Fruit fly (Drosophila melanogaster) whole organism, embryonic: ENCODE measurements around the gene Rtc1.

Experiments used
- Adf1 ChIP-seq: fragments of 200-800 bp; sonication (Bioruptor generic); IDR thresholded peaks from 2 replicates; pipeline ENCODE4 v1.3.6; 2022; ENCODE audit warnings: missing biosample characterization, missing genetic modification characterization
- Atf-2 ChIP-seq: fragments of 200-800 bp; sonication (Bioruptor generic); optimal IDR thresholded peaks from 2 replicates; lab custom pipeline; 2016; ENCODE audit warnings: missing biosample characterization, missing genetic modification characterization
- B-H2 ChIP-seq: fragments of 200-800 bp; sonication (Bioruptor generic); optimal IDR thresholded peaks from 2 replicates; lab custom pipeline; 2018; ENCODE audit warnings: missing biosample characterization, mild to moderate bottlenecking, missing genetic modification characterization
- CG11696 ChIP-seq: fragments of 200-800 bp; sonication (Bioruptor generic); IDR thresholded peaks from 2 replicates; pipeline ENCODE4 v1.3.6; 2022; ENCODE audit warnings: missing biosample characterization, missing genetic modification characterization
- CG12104 ChIP-seq: fragments of 200-800 bp; sonication (Bioruptor generic); optimal IDR thresholded peaks from 3 replicates; lab custom pipeline; 2016; ENCODE audit warnings: missing biosample characterization, missing genetic modification characterization
- CG12299 ChIP-seq: fragments of 200-800 bp; sonication (Bioruptor generic); optimal IDR thresholded peaks from 2 replicates; lab custom pipeline; 2018; ENCODE audit warnings: missing biosample characterization, mild to moderate bottlenecking, missing genetic modification characterization
- CG14441 ChIP-seq: fragments of 200-800 bp; sonication (Bioruptor generic); IDR thresholded peaks from 2 replicates; pipeline ENCODE4 v1.3.6; 2022; ENCODE audit warnings: missing biosample characterization, missing genetic modification characterization
- CG18619 ChIP-seq: fragments of 200-800 bp; sonication (Bioruptor generic); optimal IDR thresholded peaks from 3 replicates; lab custom pipeline; 2017; ENCODE audit warnings: missing biosample characterization, mild to moderate bottlenecking, missing genetic modification characterization
- CG2875 ChIP-seq: fragments of 200-800 bp; sonication (Bioruptor generic); optimal IDR thresholded peaks from 2 replicates; lab custom pipeline; 2017; ENCODE audit warnings: missing biosample characterization, mild to moderate bottlenecking, missing genetic modification characterization, missing genetic modification reagents
- CG31224 ChIP-seq: fragments of 200-800 bp; sonication (Bioruptor generic); IDR thresholded peaks from 2 replicates; pipeline ENCODE4 v1.3.6; 2022; ENCODE audit warnings: missing biosample characterization, missing genetic modification characterization
- CG3163 ChIP-seq: fragments of 200-800 bp; sonication (Bioruptor generic); optimal IDR thresholded peaks from 3 replicates; lab custom pipeline; 2016; ENCODE audit warnings: missing biosample characterization, missing genetic modification characterization
- CG32532 ChIP-seq: fragments of 200-800 bp; sonication (Bioruptor generic); IDR thresholded peaks from 2 replicates; pipeline ENCODE4 v1.3.6; 2022; ENCODE audit warnings: missing biosample characterization, missing genetic modification characterization
- CG34422 ChIP-seq: fragments of 200-800 bp; sonication (Bioruptor generic); IDR thresholded peaks from 3 replicates; pipeline ENCODE4 v1.3.6; 2022; ENCODE audit warnings: missing biosample characterization, missing genetic modification characterization
- CG3847 ChIP-seq: fragments of 200-800 bp; sonication (Bioruptor generic); IDR thresholded peaks from 2 replicates; pipeline ENCODE4 v1.3.6; 2022; ENCODE audit warnings: missing biosample characterization, missing genetic modification characterization
- CG42726 ChIP-seq: fragments of 200-800 bp; sonication (Bioruptor generic); IDR thresholded peaks from 2 replicates; pipeline ENCODE4 v1.3.6; 2022; ENCODE audit warnings: missing biosample characterization, missing genetic modification characterization; ENCODE audit not compliant: partially characterized antibody
- CG4854 ChIP-seq: fragments of 200-800 bp; sonication (Bioruptor generic); optimal IDR thresholded peaks from 2 replicates; lab custom pipeline; 2016; ENCODE audit warnings: missing biosample characterization, missing genetic modification characterization, inconsistent platforms
- CG5180 ChIP-seq: fragments of 200-800 bp; sonication (Bioruptor generic); optimal IDR thresholded peaks from 3 replicates; lab custom pipeline; 2017; ENCODE audit warnings: missing biosample characterization, missing genetic modification characterization, mild to moderate bottlenecking, moderate library complexity, missing genetic modification reagents
- CG5245 ChIP-seq: fragments of 200-800 bp; sonication (Bioruptor generic); optimal IDR thresholded peaks from 3 replicates; lab custom pipeline; 2016; ENCODE audit warnings: missing biosample characterization, missing genetic modification characterization
- CG6272 ChIP-seq: fragments of 200-800 bp; sonication (Bioruptor generic); IDR thresholded peaks from 2 replicates; pipeline ENCODE4 v1.3.6; 2022; ENCODE audit warnings: missing biosample characterization, missing genetic modification characterization
- CG7745 ChIP-seq: fragments of 200-800 bp; sonication (Bioruptor generic); optimal IDR thresholded peaks from 2 replicates; lab custom pipeline; 2018; ENCODE audit warnings: missing biosample characterization, mild to moderate bottlenecking, missing genetic modification characterization, moderate library complexity
- CG8281 ChIP-seq: fragments of 200-800 bp; sonication (Bioruptor generic); optimal IDR thresholded peaks from 2 replicates; lab custom pipeline; 2018; ENCODE audit warnings: missing biosample characterization, mild to moderate bottlenecking, missing genetic modification characterization, moderate library complexity
- CG9215 ChIP-seq: fragments of 200-800 bp; sonication (Bioruptor generic); IDR thresholded peaks from 2 replicates; pipeline ENCODE4 v1.3.6; 2022; ENCODE audit warnings: missing biosample characterization, missing genetic modification characterization
- CG9932 ChIP-seq: fragments of 200-800 bp; sonication (Bioruptor generic); IDR thresholded peaks from 2 replicates; pipeline ENCODE4 v1.3.6; 2022; ENCODE audit warnings: missing biosample characterization, missing genetic modification characterization
- Camta ChIP-seq: fragments of 200-800 bp; sonication (Bioruptor generic); optimal IDR thresholded peaks from 2 replicates; lab custom pipeline; 2016; ENCODE audit warnings: missing biosample characterization, missing genetic modification characterization
- Dek ChIP-seq: fragments of 200-800 bp; sonication (Bioruptor generic); optimal IDR thresholded peaks from 3 replicates; lab custom pipeline; 2019; ENCODE audit warnings: missing biosample characterization, mild to moderate bottlenecking, missing genetic modification characterization, moderate library complexity
- GATAe ChIP-seq: fragments of 200-800 bp; sonication (Bioruptor generic); conservative IDR thresholded peaks from 2 replicates; pipeline ENCODE4 v1.3.6; 2022; ENCODE audit warnings: missing biosample characterization, missing genetic modification characterization
- HHEX ChIP-seq: fragments of 200-800 bp; sonication (Bioruptor generic); optimal IDR thresholded peaks from 3 replicates; lab custom pipeline; 2017; ENCODE audit warnings: missing biosample characterization, mild to moderate bottlenecking, missing genetic modification characterization, missing genetic modification reagents
- Hr51 ChIP-seq, 2 experiments: fragments of 200-800 bp; sonication (Bioruptor generic); optimal IDR thresholded peaks; 2 replicates in 1 of 2; 3 replicates in 1 of 2; lab custom pipeline; 2016 to 2018; ENCODE audit warnings: missing biosample characterization in 2 of 2, missing genetic modification characterization in 2 of 2, mild to moderate bottlenecking in 1 of 2, moderate library complexity in 1 of 2
- NC2α ChIP-seq: fragments of 200-800 bp; sonication (Bioruptor generic); optimal IDR thresholded peaks from 2 replicates; lab custom pipeline; 2016; ENCODE audit warnings: missing biosample characterization, missing genetic modification characterization
- PHDP ChIP-seq: fragments of 200-800 bp; sonication (Bioruptor generic); optimal IDR thresholded peaks from 3 replicates; lab custom pipeline; 2018; ENCODE audit warnings: missing biosample characterization, mild to moderate bottlenecking, missing genetic modification characterization, moderate library complexity
- Pdp1 ChIP-seq, 2 experiments: fragments of 200-800 bp; sonication (Bioruptor generic); optimal IDR thresholded peaks; 3 replicates each; lab custom pipeline; 2016; ENCODE audit warnings: missing biosample characterization in 2 of 2, missing genetic modification characterization in 2 of 2, mild to moderate bottlenecking in 1 of 2, moderate library complexity in 1 of 2
- Sin3A ChIP-seq: fragments of >200 bp; optimal IDR thresholded peaks from 2 replicates; lab custom pipeline; 2018
- Sry-δ ChIP-seq: fragments of 200-800 bp; sonication (Bioruptor generic); optimal IDR thresholded peaks from 2 replicates; lab custom pipeline; 2016; ENCODE audit warnings: missing biosample characterization, missing genetic modification characterization
- bcd ChIP-seq: fragments of 200-800 bp; sonication (Bioruptor generic); optimal IDR thresholded peaks from 2 replicates; lab custom pipeline; 2017; ENCODE audit warnings: missing biosample characterization, mild to moderate bottlenecking, missing genetic modification characterization
- chinmo ChIP-seq: fragments of 200-800 bp; sonication (Bioruptor generic); IDR thresholded peaks from 4 replicates; pipeline ENCODE4 v1.3.6; 2022; ENCODE audit warnings: missing biosample characterization, missing genetic modification characterization; ENCODE audit not compliant: partially characterized antibody
- dmrt99B ChIP-seq: fragments of 200-800 bp; sonication (Bioruptor generic); optimal IDR thresholded peaks from 2 replicates; lab custom pipeline; 2018; ENCODE audit warnings: missing biosample characterization, mild to moderate bottlenecking, missing genetic modification characterization, moderate library complexity
- gem ChIP-seq: fragments of 200-800 bp; sonication (Bioruptor generic); optimal IDR thresholded peaks from 2 replicates; lab custom pipeline; 2019; ENCODE audit warnings: missing biosample characterization, mild to moderate bottlenecking, missing genetic modification characterization, moderate library complexity
- gsb-n ChIP-seq: fragments of 200-800 bp; sonication (Bioruptor generic); optimal IDR thresholded peaks from 3 replicates; lab custom pipeline; 2018; ENCODE audit warnings: missing biosample characterization, mild to moderate bottlenecking, missing genetic modification characterization
- hkb ChIP-seq, 2 experiments: fragments of 200-800 bp in 1 of 2; fragments of >200 bp in 1 of 2; sonication (Bioruptor generic) in 1 of 2; IDR thresholded peaks in 1 of 2; optimal IDR thresholded peaks in 1 of 2; 2 replicates each; pipeline versions ENCODE4 v1.3.6 to Lab custom; 2017 to 2022; ENCODE audit warnings: missing biosample characterization in 1 of 2, missing genetic modification characterization in 1 of 2
- nerfin-2 ChIP-seq: fragments of 200-800 bp; sonication (Bioruptor generic); IDR thresholded peaks from 2 replicates; pipeline ENCODE4 v1.3.6; 2022; ENCODE audit warnings: missing biosample characterization, missing genetic modification characterization; ENCODE audit not compliant: partially characterized antibody
- pnt ChIP-seq: fragments of 200-800 bp; sonication (Bioruptor generic); optimal IDR thresholded peaks from 3 replicates; lab custom pipeline; 2016; ENCODE audit warnings: missing biosample characterization, missing genetic modification characterization
- psq ChIP-seq: fragments of 200-800 bp; sonication (Bioruptor generic); optimal IDR thresholded peaks from 2 replicates; lab custom pipeline; 2017; ENCODE audit warnings: missing biosample characterization, missing genetic modification characterization
- ranshi ChIP-seq: fragments of 200-800 bp; sonication (Bioruptor generic); IDR thresholded peaks from 2 replicates; pipeline ENCODE4 v1.3.6; 2022; ENCODE audit warnings: missing biosample characterization, missing genetic modification characterization
- schlank ChIP-seq: fragments of 200-800 bp; sonication (Bioruptor generic); optimal IDR thresholded peaks from 2 replicates; lab custom pipeline; 2018; ENCODE audit warnings: missing biosample characterization, mild to moderate bottlenecking, missing genetic modification characterization
- sob ChIP-seq: fragments of 200-800 bp; sonication (Bioruptor generic); IDR thresholded peaks from 2 replicates; pipeline ENCODE4 v1.3.6; 2022; ENCODE audit warnings: missing biosample characterization, missing genetic modification characterization
- stc ChIP-seq: fragments of 200-800 bp; sonication (Bioruptor generic); IDR thresholded peaks from 2 replicates; pipeline ENCODE4 v1.3.6; 2022; ENCODE audit warnings: missing biosample characterization, missing genetic modification characterization
- tin ChIP-seq: fragments of 200-800 bp; sonication (Bioruptor generic); optimal IDR thresholded peaks from 3 replicates; lab custom pipeline; 2016; ENCODE audit warnings: missing biosample characterization, missing genetic modification characterization
- zfh2 ChIP-seq: fragments of 200-800 bp; sonication (Bioruptor generic); optimal IDR thresholded peaks from 2 replicates; lab custom pipeline; 2016; ENCODE audit warnings: missing biosample characterization, missing genetic modification characterization

The Rtc1 gene

dm6 chrX:13748906-13749872 is 7.8 kb upstream of the Rtc1 start (continued):
- peak; percentile 61 for TF ChIP-seq CG14441 (GFP tag; lab: Robert Waterston, UW)
- TF ChIP-seq gem (tag; lab: Kevin White, UChicago) = peak; percentile 87
- TF ChIP-seq Dek = peak; percentile 66
- no peak for TF ChIP-seq hkb (optimal IDR thresholded peaks at IDR 0.05; lab: Kevin White, UChicago)
- peak; percentile 78 for TF ChIP-seq hkb (GFP tag; IDR thresholded peaks at IDR 0.05; lab: Robert Waterston, UW)
- TF ChIP-seq HHEX (GFP tag; lab: Kevin White, UChicago) = peak; percentile 54
- TF ChIP-seq CG3163 (GFP tag; lab: Kevin White, UChicago) = no peak
- TF ChIP-seq CG5245 = no peak
- peak in 1 of 2 experiments; percentile 14 for TF ChIP-seq Pdp1 (GFP tag; optimal IDR thresholded peaks at IDR 0.05; lab: Kevin White, UChicago)
- TF ChIP-seq dmrt99B (tag; lab: Kevin White, UChicago) = peak; percentile 81
- TF ChIP-seq CG34422 (GFP tag; lab: Robert Waterston, UW) = peak; percentile 71; the same call in 1 of the 3 replicates
- TF ChIP-seq bcd (GFP tag; lab: Kevin White, UChicago) = peak; percentile 65
- TF ChIP-seq CG9932 = peak; percentile 83
- TF ChIP-seq Adf1 (GFP tag; lab: Robert Waterston, UW) = peak; percentile 49
- peak; percentile 63 for TF ChIP-seq CG9215
- TF ChIP-seq nerfin-2 (GFP tag; lab: Robert Waterston, UW) = no peak
- no peak for TF ChIP-seq GATAe (GFP tag; lab: Robert Waterston, UW)
- no peak for TF ChIP-seq CG12299 (tag; lab: Kevin White, UChicago)
- peak; percentile 85 for TF ChIP-seq PHDP (tag; lab: Kevin White, UChicago)
- no peak for TF ChIP-seq B-H2 (GFP tag; lab: Kevin White, UChicago)
- TF ChIP-seq zfh2 (GFP tag; lab: Kevin White, UChicago) = peak; percentile 17
- peak; percentile 62 for TF ChIP-seq psq (GFP tag; lab: Kevin White, UChicago)
- TF ChIP-seq pnt (GFP tag; lab: Kevin White, UChicago) = no peak
- TF ChIP-seq CG12104 (GFP tag; lab: Kevin White, UChicago) = peak; percentile 50
- no peak for TF ChIP-seq NC2α (GFP tag; lab: Kevin White, UChicago)
- TF ChIP-seq CG5180 (GFP tag; lab: Kevin White, UChicago) = peak; percentile 33
- TF ChIP-seq Hr51 (GFP tag; optimal IDR thresholded peaks at IDR 0.05; lab: Kevin White, UChicago) = peak in 1 of 2 experiments; percentile 81
- no peak for TF ChIP-seq CG42726 (GFP tag; lab: Robert Waterston, UW)
- TF ChIP-seq sob (GFP tag; lab: Robert Waterston, UW) = peak; percentile 73
- peak; percentile 5 for TF ChIP-seq Camta (GFP tag; lab: Kevin White, UChicago)
- no peak for TF ChIP-seq CG7745 (tag; lab: Kevin White, UChicago)
- TF ChIP-seq gsb-n (tag; lab: Kevin White, UChicago) = peak; percentile 28
- peak; percentile 12 for TF ChIP-seq CG4854 (GFP tag; lab: Kevin White, UChicago)
- peak; percentile 96 for TF ChIP-seq CG11696 (GFP tag; lab: Robert Waterston, UW)
- TF ChIP-seq schlank (tag; lab: Kevin White, UChicago) = no peak
- TF ChIP-seq chinmo (GFP tag; lab: Robert Waterston, UW) = peak; percentile 95
- peak; percentile 58 for TF ChIP-seq CG31224
- TF ChIP-seq stc = peak; percentile 84
- peak; percentile 2 for TF ChIP-seq Atf-2 (GFP tag; lab: Kevin White, UChicago)
- TF ChIP-seq Sin3A (lab: Kevin White, UChicago) = no peak
- TF ChIP-seq CG3847 (GFP tag; lab: Robert Waterston, UW) = peak; percentile 77
- peak; percentile 87 for TF ChIP-seq CG32532
- peak; percentile 8 for TF ChIP-seq tin
- TF ChIP-seq ranshi (GFP tag; lab: Robert Waterston, UW) = 0 out of 2 replicates have a peak, but pooled peaks have one; percentile 75
- no peak for TF ChIP-seq CG6272 (GFP tag; lab: Robert Waterston, UW)
- no peak for TF ChIP-seq Sry-δ (GFP tag; lab: Kevin White, UChicago)
- no peak for TF ChIP-seq CG8281 (tag; lab: Kevin White, UChicago)
- TF ChIP-seq CG2875 (GFP tag; lab: Kevin White, UChicago) = no peak
- peak; percentile 57 for TF ChIP-seq CG18619
